Worm (Caenorhabditis elegans) whole organism, L4/young adult: ENCODE results near the gene nstp-7.

Experiments
- W03F9.2 ChIP-seq: fragments of 150-350 bp; optimal IDR thresholded peaks from 2 replicates; lab custom pipeline; 2014; ENCODE audit warnings: missing biosample characterization, missing genetic modification characterization
- dao-5 ChIP-seq: sonication (generic microtip); optimal IDR thresholded peaks from 2 replicates; lab custom pipeline; 2016; ENCODE audit warnings: missing genotype, missing genetic modification characterization, moderate library complexity, missing compliant biosample characterization
- him-1 ChIP-seq: sonication (generic microtip); optimal IDR thresholded peaks from 2 replicates; lab custom pipeline; 2016; ENCODE audit warnings: missing genotype, missing genetic modification reagents, missing genetic modification characterization, missing compliant biosample characterization

ce11 chrV:628527-628926 lies 46.8 kb downstream of the nstp-7 start, which contains the start of gene F48G7.9:
- TF ChIP-seq W03F9.2 (tag; lab: Kevin White, UChicago) (no peak), dao-5 (no peak), him-1 (tag; lab: Kevin White, UChicago) (no peak)
